Worm (Caenorhabditis elegans) whole organism, dauer: ENCODE measurements around the gene clec-169.

Experiments
- unc-62 ChIP-seq: sonication (generic microtip); optimal IDR thresholded peaks from 2 replicates; lab custom pipeline; 2017; ENCODE audit warnings: missing biosample characterization, missing genetic modification reagents, missing genetic modification characterization

The clec-169 gene

DNA sequence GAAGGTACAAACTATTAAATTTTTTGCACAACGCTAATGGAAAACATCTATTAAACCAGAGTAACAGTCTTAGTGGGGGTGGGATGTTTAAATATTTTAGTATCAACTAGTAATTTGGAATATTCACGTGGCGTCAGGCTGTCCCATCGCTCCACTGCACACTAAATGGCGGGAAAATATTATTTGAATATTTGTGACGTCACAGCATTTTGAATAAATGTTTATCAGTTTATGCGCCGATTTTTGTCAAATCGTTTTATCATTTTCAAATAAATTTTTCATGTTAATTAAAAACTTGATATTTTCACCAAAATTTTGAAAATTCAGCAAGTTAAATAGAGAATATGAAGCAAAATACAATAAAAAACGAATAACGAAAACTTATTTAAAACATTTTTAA, 17.8 kb upstream of the clec-169 start, which contains the start of gene F38A1.15:
Gene F38A1.15 (minus strand): TSS at position 101 of the 400 bp plus-strand sequence.
- no peak for TF ChIP-seq unc-62 (GFP tag; lab: Kevin White, UChicago)

DNA sequence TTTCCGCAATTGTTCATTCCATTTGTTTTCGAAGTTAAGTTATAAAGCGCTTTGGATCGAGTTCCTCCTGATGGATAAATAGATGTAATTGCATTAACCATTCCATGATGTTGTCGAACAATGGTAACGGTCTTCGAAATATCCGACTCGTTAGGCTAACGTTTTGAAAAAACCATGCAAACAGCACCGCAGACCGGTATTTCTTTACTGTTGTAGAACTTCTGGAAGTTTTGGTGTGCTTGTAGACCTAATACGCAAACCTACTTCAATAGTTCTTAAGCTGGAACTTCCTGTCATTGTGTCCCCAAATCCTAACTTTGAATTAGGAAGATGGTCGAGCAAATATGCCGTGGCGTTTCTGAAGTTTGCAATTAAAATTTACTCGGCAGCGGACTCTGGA, 15.9 kb upstream of the clec-169 start, which contains the start of gene F38A1.9:
Gene F38A1.9 (minus strand): TSS at position 101 of the 400 bp plus-strand sequence.
- no peak for TF ChIP-seq unc-62 (GFP tag; lab: Kevin White, UChicago)

DNA sequence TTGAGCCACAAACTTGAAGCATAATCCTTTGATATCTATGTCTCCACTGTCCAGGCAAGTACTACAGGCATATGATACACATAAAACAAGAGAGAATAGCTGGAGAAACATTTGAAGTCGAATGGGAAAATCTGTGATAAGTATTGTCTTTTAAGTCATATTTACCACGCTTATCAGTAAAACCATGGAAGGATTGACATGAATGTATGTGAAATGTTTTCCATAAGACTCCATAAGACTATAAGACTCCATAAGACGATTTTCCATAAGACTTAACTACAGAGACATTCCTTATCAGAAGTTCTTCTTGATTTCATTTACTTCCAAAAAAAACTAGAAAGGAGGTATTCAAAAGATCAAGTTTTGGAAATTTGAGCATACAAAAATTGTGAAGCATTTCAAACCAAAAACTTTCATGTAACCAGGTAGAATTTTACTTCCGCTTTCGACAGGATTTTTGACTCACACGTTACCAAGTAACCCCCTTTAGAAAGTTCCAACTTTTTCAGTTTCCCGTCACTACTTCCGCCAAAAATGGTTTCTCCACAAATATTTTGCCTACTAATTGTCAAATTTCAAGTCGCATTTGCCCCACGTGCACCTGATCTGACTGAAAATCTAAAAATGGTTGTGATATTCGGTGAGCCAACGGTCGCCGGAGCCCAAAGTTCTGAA, 14.2 kb upstream of the clec-169 start, which contains the start of the genes clec-165 and F38A1.11:
Gene clec-165 (minus strand): TSS at position 125 of the 675 bp plus-strand sequence.
Gene F38A1.11 (plus strand): TSS at position 625 of the 675 bp plus-strand sequence.
- TF ChIP-seq unc-62 (GFP tag; lab: Kevin White, UChicago): no peak

DNA sequence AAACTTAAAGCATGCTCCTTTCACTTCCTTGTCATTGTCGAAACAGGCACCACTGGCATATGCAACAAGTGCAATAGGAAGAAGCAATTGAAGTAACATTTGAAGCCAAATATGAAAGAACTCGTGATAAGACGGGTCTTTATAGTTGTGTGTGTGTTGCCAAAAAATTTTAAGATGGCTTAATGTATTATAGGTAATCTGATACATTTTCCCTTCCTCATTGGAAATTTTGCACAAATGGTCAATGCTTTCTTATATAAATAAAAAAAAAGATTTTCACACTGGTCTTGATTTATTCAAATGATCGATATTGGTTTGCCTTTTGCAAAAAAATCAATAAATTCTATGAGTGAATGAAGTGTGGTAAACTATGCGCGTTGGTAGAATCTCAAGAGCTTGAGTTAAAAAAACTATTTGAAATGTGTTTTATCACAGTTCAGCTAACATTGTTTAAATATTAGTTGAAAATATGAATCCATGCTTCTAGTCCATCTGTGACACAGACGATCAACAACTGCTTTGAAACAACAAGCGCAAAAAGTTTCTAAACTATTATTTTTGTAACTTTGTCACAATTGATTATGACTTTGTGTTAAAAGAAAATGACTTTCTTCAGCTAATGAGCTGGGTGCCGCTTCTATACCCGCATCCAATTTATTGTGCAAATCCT, 9.7 kb upstream of the clec-169 start, which contains the start of the genes clec-166 and F38A1.6:
Gene clec-166 (minus strand): TSS at position 101 of the 670 bp plus-strand sequence.
Gene F38A1.6 (plus strand): TSS at position 620 of the 670 bp plus-strand sequence.
- TF ChIP-seq unc-62 (GFP tag; lab: Kevin White, UChicago): no peak

DNA sequence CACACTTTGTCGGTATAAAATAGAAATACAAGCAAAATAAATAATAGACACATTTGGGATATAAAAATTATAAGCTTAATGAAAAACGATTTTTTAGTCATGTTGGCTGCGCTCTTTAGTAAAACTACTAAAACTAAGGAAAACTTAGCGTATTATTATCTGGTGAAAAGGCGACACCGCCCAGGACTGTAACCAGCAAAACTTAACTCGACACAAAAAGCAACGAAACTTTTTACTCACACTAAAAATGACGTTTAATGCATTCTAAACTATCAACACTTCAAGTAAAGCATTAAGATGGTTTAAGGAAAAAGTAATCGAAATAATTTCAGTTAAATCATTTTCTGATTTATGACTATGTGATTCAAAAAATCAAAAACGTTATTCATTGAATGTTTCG, 5.5 kb upstream of the clec-169 start, which contains the start of gene clec-167:
Gene clec-167 (minus strand): TSS at position 101 of the 400 bp plus-strand sequence.
- no peak for TF ChIP-seq unc-62 (GFP tag; lab: Kevin White, UChicago)

DNA sequence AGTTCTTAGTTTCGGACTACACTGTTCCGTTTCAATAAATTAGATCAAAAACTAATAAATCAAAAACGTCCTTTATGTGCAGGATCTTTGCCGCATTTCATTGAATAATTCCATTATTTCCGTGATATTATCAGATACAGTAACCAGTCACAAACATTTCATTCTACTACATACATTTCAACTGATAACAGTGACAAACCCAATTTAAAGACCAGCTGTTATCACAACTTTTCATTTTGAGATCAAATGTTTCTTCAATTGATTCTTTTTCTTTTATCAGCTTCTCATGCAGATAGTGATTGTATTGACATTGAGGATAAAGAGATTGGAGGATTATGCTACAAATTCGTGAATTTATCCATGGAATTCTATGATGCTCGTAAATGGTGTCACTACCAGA, 4.4 kb upstream of the clec-169 start, which contains the start of gene clec-168:
Gene clec-168 (plus strand): TSS at position 247 of the 400 bp plus-strand sequence.
- TF ChIP-seq unc-62 (GFP tag; lab: Kevin White, UChicago): no peak

DNA sequence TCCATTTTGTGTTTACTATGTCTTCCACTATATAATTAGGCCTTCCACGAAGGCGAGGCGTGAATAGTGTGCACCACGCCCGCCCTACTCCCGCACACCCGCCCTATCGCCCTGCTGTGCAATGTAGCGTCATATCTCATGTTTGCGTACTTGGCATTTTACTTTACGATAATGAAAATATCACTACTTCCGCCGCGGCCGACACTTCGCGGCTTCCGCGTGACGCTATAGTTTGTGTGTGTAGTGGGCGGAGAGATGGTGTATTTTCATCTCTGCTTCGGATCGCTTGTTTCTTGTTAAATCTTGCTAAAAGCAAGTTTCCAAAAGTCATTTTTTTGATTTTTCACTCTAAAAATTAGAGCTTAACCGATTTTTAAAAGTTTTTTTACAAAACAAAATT, 650 bp upstream of the clec-169 start:
- no peak for TF ChIP-seq unc-62 (GFP tag; lab: Kevin White, UChicago)

DNA sequence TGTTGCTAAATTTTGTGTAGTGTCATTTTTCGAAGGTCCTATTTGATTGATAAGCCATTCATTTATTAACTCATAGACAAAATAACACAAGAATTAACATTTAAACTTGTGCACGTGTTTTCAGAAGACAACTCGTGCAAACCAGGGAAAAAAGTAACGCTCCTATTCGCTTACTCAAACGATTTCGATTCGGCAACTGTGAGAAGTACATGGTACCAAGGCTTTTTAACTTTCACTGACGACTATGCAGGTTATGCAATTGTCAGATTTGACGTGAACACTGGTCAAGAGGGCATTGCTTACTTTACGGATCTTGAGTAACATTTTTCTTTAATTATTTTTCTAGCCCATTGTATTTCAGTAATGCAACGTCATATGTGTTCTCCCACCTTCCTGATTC, 806 bp downstream of the clec-169 start:
- no peak for TF ChIP-seq unc-62 (GFP tag; lab: Kevin White, UChicago)

DNA sequence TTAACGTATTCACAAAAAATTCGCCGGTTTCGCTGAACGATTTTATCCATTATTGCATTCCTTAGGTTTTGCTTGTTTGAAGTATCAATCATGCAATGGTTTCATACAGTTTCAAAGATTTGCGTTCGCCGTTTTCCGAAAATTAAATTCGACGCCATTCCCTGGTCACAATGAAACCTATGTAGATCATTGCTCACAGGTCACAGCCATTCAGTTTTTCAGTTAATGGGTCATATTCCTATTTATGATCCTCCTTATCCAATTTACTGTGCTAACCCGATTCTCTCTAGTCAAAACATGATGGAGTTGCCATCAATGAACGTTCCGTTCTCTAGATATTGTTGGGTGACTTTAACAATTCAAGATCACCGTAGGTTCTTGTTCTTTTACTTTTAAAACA, 3.8 kb downstream of the clec-169 start, which contains the start of gene F38A1.13:
Gene F38A1.13 (plus strand): TSS at position 301 of the 400 bp plus-strand sequence.
- no peak for TF ChIP-seq unc-62 (GFP tag; lab: Kevin White, UChicago)

DNA sequence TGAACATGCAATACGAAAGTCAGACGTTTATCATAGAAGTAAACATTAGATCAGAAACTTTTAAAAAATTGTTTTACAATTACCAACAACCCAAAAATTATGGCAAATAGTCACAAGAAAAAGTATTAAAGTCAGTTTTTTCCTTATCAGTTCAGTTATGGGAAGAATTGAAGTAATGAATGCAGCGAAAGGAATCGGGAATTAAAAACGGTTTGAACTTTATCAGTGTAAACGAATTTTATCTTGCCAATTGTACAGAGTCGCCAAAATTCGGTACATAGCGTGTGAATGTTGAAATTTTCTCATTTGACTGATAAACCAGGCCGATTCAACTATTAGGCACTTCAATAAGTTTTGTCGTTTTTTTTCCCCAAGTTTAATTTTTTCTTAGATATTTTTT, 5.0 kb downstream of the clec-169 start:
- no peak for TF ChIP-seq unc-62 (GFP tag; lab: Kevin White, UChicago)

DNA sequence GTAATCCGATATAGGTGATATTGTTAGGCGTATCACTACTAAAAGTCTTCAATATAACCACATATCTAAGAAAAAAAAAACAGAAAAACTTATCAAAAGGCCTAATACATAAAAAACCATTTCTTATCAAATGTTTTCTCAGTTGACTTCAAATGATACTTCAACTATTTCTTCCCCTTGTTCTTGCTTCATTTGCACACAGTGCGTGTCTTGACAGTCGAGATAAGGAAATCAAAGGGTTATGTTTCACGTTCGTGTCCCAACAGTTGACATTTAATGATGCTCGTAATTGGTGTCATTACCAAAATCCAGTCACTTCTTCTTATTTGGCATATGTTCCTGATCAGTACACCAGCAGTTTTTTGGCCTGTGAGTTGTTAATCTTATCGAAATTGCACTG, 5.6 kb downstream of the clec-169 start, which contains the start of gene clec-170:
Gene clec-170 (plus strand): TSS at position 143 of the 400 bp plus-strand sequence.
- no peak for TF ChIP-seq unc-62 (GFP tag; lab: Kevin White, UChicago)

DNA sequence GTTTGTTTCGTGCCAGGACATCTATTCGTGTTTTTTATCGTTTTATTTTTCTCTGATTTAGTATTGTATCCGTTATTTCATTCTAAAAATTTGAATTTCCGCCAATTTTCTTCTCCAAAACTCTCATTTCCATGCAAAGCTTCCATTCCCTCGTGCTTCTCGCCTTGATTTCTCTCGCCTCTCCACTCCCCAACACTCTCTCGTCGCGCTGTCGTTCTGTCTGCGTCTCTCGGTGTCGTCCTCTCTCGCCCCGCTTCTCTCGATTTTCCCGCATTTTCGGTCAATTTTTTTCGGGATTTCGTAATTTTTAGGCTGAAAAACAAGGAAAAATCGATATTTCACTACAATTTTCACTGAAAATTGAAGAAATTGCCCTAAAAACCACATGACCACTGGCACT, 13.5 kb downstream of the clec-169 start, which contains the start of gene C09E9.1:
Gene C09E9.1 (plus strand): TSS at position 286 of the 400 bp plus-strand sequence.
- no peak for TF ChIP-seq unc-62 (GFP tag; lab: Kevin White, UChicago)

DNA sequence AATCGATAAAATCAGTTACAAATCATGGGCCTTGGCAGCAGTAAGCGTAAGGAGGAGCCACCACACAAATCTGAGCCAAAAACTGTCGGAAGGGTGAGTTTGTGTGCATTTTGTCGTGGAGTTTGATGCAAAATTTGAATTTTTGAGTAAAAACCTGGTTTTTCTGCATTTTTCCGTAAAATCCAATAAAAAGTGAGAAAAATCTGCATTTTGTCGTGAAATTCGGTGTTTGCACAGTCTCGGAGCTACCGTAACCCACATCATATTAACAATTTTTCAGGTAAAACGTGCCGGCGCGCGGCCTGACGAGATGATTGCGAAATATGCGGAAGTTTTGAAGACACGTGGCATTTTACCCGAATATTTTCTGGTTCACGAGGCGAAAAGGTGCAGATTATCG, 14.8 kb downstream of the clec-169 start:
- TF ChIP-seq unc-62 (GFP tag; lab: Kevin White, UChicago): no peak

DNA sequence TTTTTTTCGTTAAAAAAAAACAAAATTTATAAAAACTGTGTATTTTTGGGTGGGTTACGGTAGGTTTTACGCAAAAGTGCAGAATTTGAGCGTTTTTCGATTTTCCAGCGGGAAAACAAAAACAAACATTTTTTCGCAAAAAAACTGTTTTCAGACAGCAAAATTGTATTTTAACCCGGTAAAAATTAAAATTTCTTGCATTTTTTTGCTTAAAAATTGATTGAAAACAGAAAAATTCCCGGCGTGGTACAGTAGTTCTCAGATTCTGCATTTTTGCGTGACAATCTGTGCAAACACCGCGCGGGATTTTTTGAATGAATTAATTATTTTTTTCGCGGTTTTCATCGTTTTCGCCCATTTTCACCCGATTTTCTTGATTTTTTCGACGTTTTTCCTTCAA, 15.9 kb downstream of the clec-169 start:
- no peak for TF ChIP-seq unc-62 (GFP tag; lab: Kevin White, UChicago)

DNA sequence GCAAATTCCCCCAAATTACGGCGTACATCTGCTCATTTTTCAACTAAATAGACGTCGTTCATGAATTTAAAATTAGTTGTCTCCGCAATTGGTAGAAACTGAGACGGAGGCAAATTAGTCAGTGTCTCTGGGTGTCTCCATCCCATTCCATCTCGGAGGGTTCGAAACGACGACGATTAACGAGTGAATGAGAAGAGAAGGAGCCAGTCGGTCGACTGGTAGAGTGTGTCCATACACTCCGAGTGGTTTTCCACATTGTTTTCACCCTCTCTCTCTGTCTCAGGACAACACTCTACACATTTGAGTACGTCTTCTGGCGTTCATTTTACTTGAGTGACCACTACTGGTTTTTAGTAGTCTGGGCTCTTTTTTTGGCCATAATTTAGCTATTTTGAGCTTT, 17.8 kb downstream of the clec-169 start:
- no peak for TF ChIP-seq unc-62 (GFP tag; lab: Kevin White, UChicago)

DNA sequence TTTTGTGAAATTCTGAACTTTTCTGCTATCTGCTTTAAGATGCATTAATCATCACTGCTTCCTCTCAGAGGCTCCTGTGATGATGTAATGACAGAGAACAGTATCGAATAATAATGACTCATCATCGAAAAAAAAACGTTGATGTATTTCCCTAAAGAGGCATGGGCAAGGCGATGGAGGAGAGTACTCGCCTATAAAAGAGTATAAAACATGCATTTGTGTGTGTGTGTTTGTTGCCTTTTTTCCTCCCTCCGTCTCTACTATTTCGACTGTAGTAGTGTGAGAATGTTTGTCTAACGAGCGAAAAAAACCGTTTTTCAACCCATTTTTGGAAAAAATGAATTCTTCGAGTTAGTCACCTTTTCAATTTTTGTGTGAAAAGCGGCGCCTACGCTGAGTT, 23.8 kb downstream of the clec-169 start:
- no peak for TF ChIP-seq unc-62 (GFP tag; lab: Kevin White, UChicago)
